Comparison of ENCODE assay signal across 5 fruit fly cellular contexts in the genomic region with DNA sequence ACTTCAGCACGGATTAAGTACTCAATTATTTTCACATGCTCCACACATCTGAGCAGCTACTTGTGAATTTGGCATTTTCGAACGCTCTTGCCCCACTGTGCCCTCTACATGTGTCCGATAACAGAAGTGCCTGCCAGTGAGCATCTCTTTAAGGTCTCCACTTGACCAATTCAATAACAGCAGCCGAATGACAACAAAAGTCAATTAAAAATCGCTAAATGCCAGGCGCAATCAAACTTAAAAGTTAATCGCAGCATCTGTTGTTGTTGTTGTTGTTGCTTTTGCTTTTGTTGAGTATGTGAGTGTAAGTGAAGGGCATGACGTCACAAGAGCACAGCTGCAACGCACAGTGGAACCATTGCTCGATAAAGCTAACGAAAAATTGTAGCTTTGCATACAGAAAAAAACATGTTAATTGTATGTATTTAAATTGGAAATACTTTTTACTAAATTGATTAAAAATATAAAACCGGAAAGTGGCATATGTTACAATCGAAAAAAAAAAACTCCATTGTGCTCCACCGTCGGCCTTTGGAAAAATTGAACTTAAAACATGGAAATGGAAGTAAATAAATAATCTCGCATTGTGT.
TF ChIP-seq lines count a peak whose summit lies in the region.

No protein-coding gene starts in this region.

TF ChIP-seq in whole organism, adult, 20 proteins besides CTCF, POLR2A, EP300 and RAD21 (continued from another document):
- no peak for TF ChIP-seq cnc (optimal IDR thresholded peaks at IDR 0.05; lab: Kevin White, UChicago)
- TF ChIP-seq cic (GFP tag; optimal IDR thresholded peaks at IDR 0.05; lab: Kevin White, UChicago) = no peak
- TF ChIP-seq Crg-1 (GFP tag; optimal IDR thresholded peaks at IDR 0.05; lab: Kevin White, UChicago) = no peak

TF ChIP-seq in whole organism, embryonic, 481 proteins besides CTCF, POLR2A, EP300 and RAD21 (continued from another document and continues in another):
- peak; percentile 34; the same call in 1 of the 2 replicates for TF ChIP-seq E2f2 (GFP tag; IDR thresholded peaks at IDR 0.05; lab: Robert Waterston, UW)
- TF ChIP-seq Bdp1 (GFP tag; optimal IDR thresholded peaks at IDR 0.05; lab: Kevin White, UChicago) = no peak
- TF ChIP-seq seq (GFP tag; IDR thresholded peaks at IDR 0.05; lab: Robert Waterston, UW) = peak; percentile 32; the same call in 1 of the 2 replicates
- peak; percentile 9 for TF ChIP-seq D19B (GFP tag; optimal IDR thresholded peaks at IDR 0.05; lab: Kevin White, UChicago)
- peak; percentile 22 for TF ChIP-seq nmo (GFP tag; optimal IDR thresholded peaks at IDR 0.05; lab: Kevin White, UChicago)
- TF ChIP-seq sisA (GFP tag; IDR thresholded peaks at IDR 0.05; lab: Robert Waterston, UW) = peak; percentile 34; the same call in 1 of the 2 replicates
- TF ChIP-seq CG17361 (GFP tag; IDR thresholded peaks at IDR 0.05; lab: Robert Waterston, UW) = peak; percentile 59; the same call in 2 of the 3 replicates
- TF ChIP-seq CoRest (tag; optimal IDR thresholded peaks at IDR 0.05; lab: Kevin White, UChicago) = peak; percentile 15
- TF ChIP-seq CG1603 (tag; optimal IDR thresholded peaks at IDR 0.05; lab: Kevin White, UChicago) = peak; percentile 10
- TF ChIP-seq ara (GFP tag; IDR thresholded peaks at IDR 0.05; lab: Robert Waterston, UW) = peak; percentile 20; the same call in 1 of the 2 replicates
- TF ChIP-seq nom (GFP tag; optimal IDR thresholded peaks at IDR 0.05; lab: Kevin White, UChicago) = peak; percentile 12
- TF ChIP-seq CG2712 (tag; optimal IDR thresholded peaks at IDR 0.05; lab: Kevin White, UChicago) = peak; percentile 17
- TF ChIP-seq CG17912 (GFP tag; optimal IDR thresholded peaks at IDR 0.05; lab: Kevin White, UChicago) = no peak
- peak; percentile 20; the same call in 1 of the 3 replicates for TF ChIP-seq tgo (GFP tag; IDR thresholded peaks at IDR 0.05; lab: Robert Waterston, UW)
- no peak for TF ChIP-seq CG10321 (GFP tag; IDR thresholded peaks at IDR 0.05; lab: Robert Waterston, UW)
- TF ChIP-seq CG14050 (GFP tag; IDR thresholded peaks at IDR 0.05; lab: Robert Waterston, UW) = 0 out of 3 replicates have a peak, but pooled peaks have one; percentile 9
- peak; percentile 57; the same call in 1 of the 3 replicates for TF ChIP-seq ken (GFP tag; IDR thresholded peaks at IDR 0.05; lab: Robert Waterston, UW)
- peak; percentile 56 for TF ChIP-seq gem (tag; optimal IDR thresholded peaks at IDR 0.05; lab: Kevin White, UChicago)
- peak; percentile 18 for TF ChIP-seq HLH54F (GFP tag; optimal IDR thresholded peaks at IDR 0.05; lab: Kevin White, UChicago)
- TF ChIP-seq CG16863 (GFP tag; optimal IDR thresholded peaks at IDR 0.05; lab: Kevin White, UChicago) = peak; percentile 11
- TF ChIP-seq chn (GFP tag; optimal IDR thresholded peaks at IDR 0.05; lab: Kevin White, UChicago) = peak; percentile 18
- peak; percentile 7 for TF ChIP-seq zfh2 (GFP tag; optimal IDR thresholded peaks at IDR 0.05; lab: Kevin White, UChicago)
- TF ChIP-seq CG6765 (GFP tag; optimal IDR thresholded peaks at IDR 0.05; lab: Kevin White, UChicago) = no peak
- peak; percentile 65 for TF ChIP-seq Ada2b (GFP tag; IDR thresholded peaks at IDR 0.05; lab: Robert Waterston, UW)
- peak; percentile 42 for TF ChIP-seq cg (GFP tag; optimal IDR thresholded peaks at IDR 0.05; lab: Kevin White, UChicago)
- no peak for TF ChIP-seq CG4730 (GFP tag; IDR thresholded peaks at IDR 0.05; lab: Robert Waterston, UW)
- peak; percentile 28; the same call in 1 of the 2 replicates for TF ChIP-seq CG6689 (GFP tag; IDR thresholded peaks at IDR 0.05; lab: Robert Waterston, UW)
- no peak for TF ChIP-seq rib (GFP tag; IDR thresholded peaks at IDR 0.05; lab: Robert Waterston, UW)

TF ChIP-seq in whole organism, prepupa, 60 proteins besides CTCF, POLR2A, EP300 and RAD21 (continued from another document and continues in another):
- no peak for TF ChIP-seq CG6276 (GFP tag; optimal IDR thresholded peaks at IDR 0.05; lab: Kevin White, UChicago)
- peak; percentile 13 for TF ChIP-seq CG6854 (GFP tag; optimal IDR thresholded peaks at IDR 0.05; lab: Kevin White, UChicago)
- TF ChIP-seq Hr4 (GFP tag; optimal IDR thresholded peaks at IDR 0.05; lab: Kevin White, UChicago) = no peak
- no peak for TF ChIP-seq CG16779 (tag; optimal IDR thresholded peaks at IDR 0.05; lab: Kevin White, UChicago)
- peak; percentile 52 for TF ChIP-seq Hr39 (GFP tag; optimal IDR thresholded peaks at IDR 0.05; lab: Kevin White, UChicago)
- peak; percentile 54 for TF ChIP-seq CG6808 (GFP tag; optimal IDR thresholded peaks at IDR 0.05; lab: Kevin White, UChicago)
- TF ChIP-seq CG34406 (GFP tag; optimal IDR thresholded peaks at IDR 0.05; lab: Kevin White, UChicago) = peak; percentile 52
- peak; percentile 61 for TF ChIP-seq OdsH (GFP tag; optimal IDR thresholded peaks at IDR 0.05; lab: Kevin White, UChicago)
- TF ChIP-seq CG1621 (tag; optimal IDR thresholded peaks at IDR 0.05; lab: Kevin White, UChicago) = no peak
- peak; percentile 80 for TF ChIP-seq Smox (GFP tag; optimal IDR thresholded peaks at IDR 0.05; lab: Kevin White, UChicago)
- no peak for TF ChIP-seq fd85E (GFP tag; optimal IDR thresholded peaks at IDR 0.05; lab: Kevin White, UChicago)
- peak; percentile 33; the same call in 1 of the 2 replicates for TF ChIP-seq CG15336 (GFP tag; IDR thresholded peaks at IDR 0.05; lab: Robert Waterston, UW)
- peak; percentile 75 for TF ChIP-seq lz (GFP tag; optimal IDR thresholded peaks at IDR 0.05; lab: Kevin White, UChicago)
- TF ChIP-seq CG8632 (GFP tag; optimal IDR thresholded peaks at IDR 0.05; lab: Kevin White, UChicago) = peak; percentile 50
- peak; percentile 73 for TF ChIP-seq Eip75B (GFP tag; optimal IDR thresholded peaks at IDR 0.05; lab: Kevin White, UChicago)
- TF ChIP-seq CG32006 (GFP tag; optimal IDR thresholded peaks at IDR 0.05; lab: Kevin White, UChicago) = peak; percentile 56
- TF ChIP-seq vri (GFP tag; optimal IDR thresholded peaks at IDR 0.05; lab: Kevin White, UChicago) = peak; percentile 45
- peak in 1 of 2 experiments; percentile 73 for TF ChIP-seq ss (GFP tag; optimal IDR thresholded peaks at IDR 0.05; lab: Kevin White, UChicago)
- TF ChIP-seq CG7368 (GFP tag; optimal IDR thresholded peaks at IDR 0.05; lab: Kevin White, UChicago) = peak; percentile 34
- peak; percentile 67 for TF ChIP-seq net (GFP tag; optimal IDR thresholded peaks at IDR 0.05; lab: Kevin White, UChicago)
- peak; percentile 78 for TF ChIP-seq CG6163 (GFP tag; IDR thresholded peaks at IDR 0.05; lab: Robert Waterston, UW)
- TF ChIP-seq Eip93F (GFP tag; optimal IDR thresholded peaks at IDR 0.05; lab: Kevin White, UChicago) = no peak
- TF ChIP-seq pdm3 (GFP tag; optimal IDR thresholded peaks at IDR 0.05; lab: Kevin White, UChicago) = peak; percentile 72
- peak; percentile 1 for TF ChIP-seq CG11762 (GFP tag; optimal IDR thresholded peaks at IDR 0.05; lab: Kevin White, UChicago; ENCODE audit: insufficient read depth)
- peak; percentile 45 for TF ChIP-seq Ets21C (GFP tag; optimal IDR thresholded peaks at IDR 0.05; lab: Kevin White, UChicago)
- TF ChIP-seq CG3032 (tag; optimal IDR thresholded peaks at IDR 0.05; lab: Kevin White, UChicago) = peak; percentile 23
- peak; percentile 6 to 51 for TF ChIP-seq salr (GFP tag; optimal IDR thresholded peaks at IDR 0.05; lab: Kevin White, UChicago)
- TF ChIP-seq dac (GFP tag; optimal IDR thresholded peaks at IDR 0.05; lab: Kevin White, UChicago) = no peak
- TF ChIP-seq achi (GFP tag; optimal IDR thresholded peaks at IDR 0.05; lab: Kevin White, UChicago) = peak; percentile 50
- no peak for TF ChIP-seq fkh (GFP tag; optimal IDR thresholded peaks at IDR 0.05; lab: Kevin White, UChicago)
- TF ChIP-seq CG4318 (GFP tag; optimal IDR thresholded peaks at IDR 0.05; lab: Kevin White, UChicago) = no peak

TF ChIP-seq in whole organism, pupa, 21 proteins besides CTCF, POLR2A, EP300 and RAD21 (continued from another document):
- peak; percentile 55 for TF ChIP-seq CG17806 (tag; optimal IDR thresholded peaks at IDR 0.05; lab: Kevin White, UChicago)
- no peak for TF ChIP-seq CG10348 (GFP tag; IDR thresholded peaks at IDR 0.05; lab: Robert Waterston, UW)

TF ChIP-seq in whole organism, wandering third instar larva, 38 proteins besides CTCF, POLR2A, EP300 and RAD21 (continued from another document):
- TF ChIP-seq Dfd (GFP tag; optimal IDR thresholded peaks at IDR 0.05; lab: Kevin White, UChicago) (no peak), Myc (optimal IDR thresholded peaks at IDR 0.05; lab: Kevin White, UChicago) (no peak), Dif (GFP tag; optimal IDR thresholded peaks at IDR 0.05; lab: Kevin White, UChicago; ENCODE audit: partially characterized antibody) (no peak), jim (GFP tag; optimal IDR thresholded peaks at IDR 0.05; lab: Kevin White, UChicago) (no peak), br (GFP tag; optimal IDR thresholded peaks at IDR 0.05; lab: Kevin White, UChicago) (peak; percentile 34), OdsH (GFP tag; optimal IDR thresholded peaks at IDR 0.05; lab: Kevin White, UChicago) (peak; percentile 33), pan (optimal IDR thresholded peaks at IDR 0.05; lab: Kevin White, UChicago) (no peak), CG9705 (GFP tag; optimal IDR thresholded peaks at IDR 0.05; lab: Kevin White, UChicago) (no peak), woc (GFP tag; optimal IDR thresholded peaks at IDR 0.05; lab: Kevin White, UChicago) (peak; percentile 54), GATAd (GFP tag; optimal IDR thresholded peaks at IDR 0.05; lab: Kevin White, UChicago) (no peak), sv (GFP tag; optimal IDR thresholded peaks at IDR 0.05; lab: Kevin White, UChicago) (no peak), CG32264 (GFP tag; optimal IDR thresholded peaks at IDR 0.05; lab: Kevin White, UChicago) (no peak), tai (GFP tag; optimal IDR thresholded peaks at IDR 0.05; lab: Kevin White, UChicago) (no peak), Rel (GFP tag; optimal IDR thresholded peaks at IDR 0.05; lab: Kevin White, UChicago) (no peak), Rel (tag; optimal IDR thresholded peaks at IDR 0.05; lab: Kevin White, UChicago) (peak; percentile 18), fru (GFP tag; optimal IDR thresholded peaks at IDR 0.05; lab: Kevin White, UChicago) (peak; percentile 79), usp (GFP tag; optimal IDR thresholded peaks at IDR 0.05; lab: Kevin White, UChicago) (no peak), Hnf4 (GFP tag; optimal IDR thresholded peaks at IDR 0.05; lab: Kevin White, UChicago) (peak; percentile 17), N (GFP tag; optimal IDR thresholded peaks at IDR 0.05; lab: Kevin White, UChicago) (no peak)
